Fruit fly (Drosophila melanogaster) whole organism, embryonic: ENCODE results near the gene CG5910.

Experiments
- Blimp-1 ChIP-seq: fragments of 200-800 bp; sonication (Bioruptor generic); optimal IDR thresholded peaks from 3 replicates; lab custom pipeline; 2018; ENCODE audit warnings: missing biosample characterization, missing genetic modification characterization, mild to moderate bottlenecking, moderate library complexity, missing genetic modification reagents
- CG1024 ChIP-seq: fragments of 200-800 bp; sonication (Bioruptor generic); IDR thresholded peaks from 2 replicates; pipeline ENCODE4 v1.3.6; 2022; ENCODE audit warnings: missing biosample characterization, missing genetic modification characterization
- CG10321 ChIP-seq: fragments of 200-800 bp; sonication (Bioruptor generic); IDR thresholded peaks from 2 replicates; pipeline ENCODE4 v1.3.6; 2022; ENCODE audit warnings: missing biosample characterization, missing genetic modification characterization
- CG11560 ChIP-seq: fragments of 200-800 bp; sonication (Bioruptor generic); IDR thresholded peaks from 3 replicates; pipeline ENCODE4 v1.3.6; 2022; ENCODE audit warnings: missing biosample characterization, missing genetic modification characterization
- CG14667 ChIP-seq: fragments of 200-800 bp; sonication (Bioruptor generic); IDR thresholded peaks from 2 replicates; pipeline ENCODE4 v1.3.6; 2022; ENCODE audit warnings: missing biosample characterization, missing genetic modification characterization
- CG15479 ChIP-seq: fragments of 200-800 bp; sonication (Bioruptor generic); optimal IDR thresholded peaks from 3 replicates; lab custom pipeline; 2019; ENCODE audit warnings: missing biosample characterization, mild to moderate bottlenecking, missing genetic modification characterization, moderate library complexity
- CG17328 ChIP-seq: fragments of 200-800 bp; sonication (Bioruptor generic); IDR thresholded peaks from 2 replicates; pipeline ENCODE4 v1.3.6; 2022; ENCODE audit warnings: missing biosample characterization, missing genetic modification characterization
- CG18011 ChIP-seq: fragments of 200-800 bp; sonication (Bioruptor generic); optimal IDR thresholded peaks from 2 replicates; lab custom pipeline; 2017; ENCODE audit warnings: missing biosample characterization, missing genetic modification characterization, mild to moderate bottlenecking, moderate library complexity, missing genotype
- CG2116 ChIP-seq: fragments of 200-800 bp; sonication (Bioruptor generic); optimal IDR thresholded peaks from 3 replicates; lab custom pipeline; 2018; ENCODE audit warnings: missing biosample characterization, mild to moderate bottlenecking, missing genetic modification characterization
- CG2875 ChIP-seq: fragments of 200-800 bp; sonication (Bioruptor generic); optimal IDR thresholded peaks from 2 replicates; lab custom pipeline; 2017; ENCODE audit warnings: missing biosample characterization, mild to moderate bottlenecking, missing genetic modification characterization, missing genetic modification reagents
- CG31365 ChIP-seq: fragments of 200-800 bp; sonication (Bioruptor generic); optimal IDR thresholded peaks from 2 replicates; lab custom pipeline; 2018; ENCODE audit warnings: missing biosample characterization, mild to moderate bottlenecking, missing genetic modification characterization
- CG34224 ChIP-seq: fragments of 200-800 bp; sonication (Bioruptor generic); IDR thresholded peaks from 3 replicates; pipeline ENCODE4 v1.3.6; 2022; ENCODE audit warnings: missing biosample characterization, missing genetic modification characterization; ENCODE audit not compliant: partially characterized antibody
- CG43689 ChIP-seq: fragments of 200-800 bp; sonication (Bioruptor generic); IDR thresholded peaks from 2 replicates; pipeline ENCODE4 v1.3.6; 2022; ENCODE audit warnings: missing biosample characterization, missing genetic modification characterization
- CG5245 ChIP-seq: fragments of 200-800 bp; sonication (Bioruptor generic); optimal IDR thresholded peaks from 3 replicates; lab custom pipeline; 2016; ENCODE audit warnings: missing biosample characterization, missing genetic modification characterization
- CG5953 ChIP-seq: fragments of 200-800 bp; sonication (Bioruptor generic); IDR thresholded peaks from 2 replicates; pipeline ENCODE4 v1.3.6; 2022; ENCODE audit warnings: missing biosample characterization, missing genetic modification characterization
- CG6854 ChIP-seq: fragments of 200-800 bp; sonication (Bioruptor generic); optimal IDR thresholded peaks from 3 replicates; lab custom pipeline; 2017; ENCODE audit warnings: missing biosample characterization, mild to moderate bottlenecking, missing genetic modification characterization
- CG7987 ChIP-seq: fragments of 200-800 bp; sonication (Bioruptor generic); optimal IDR thresholded peaks from 2 replicates; lab custom pipeline; 2018; ENCODE audit warnings: missing biosample characterization, mild to moderate bottlenecking, missing genetic modification characterization, moderate library complexity
- CG8359 ChIP-seq: fragments of 200-800 bp; sonication (Bioruptor generic); optimal IDR thresholded peaks from 2 replicates; lab custom pipeline; 2017; ENCODE audit warnings: missing biosample characterization, mild to moderate bottlenecking, missing genetic modification characterization, borderline replicate concordance
- CG9609 ChIP-seq: fragments of 200-800 bp; sonication (Bioruptor generic); optimal IDR thresholded peaks from 3 replicates; lab custom pipeline; 2016; ENCODE audit warnings: missing biosample characterization, missing genetic modification characterization
- CG9876 ChIP-seq: fragments of 200-800 bp; sonication (Bioruptor generic); optimal IDR thresholded peaks from 2 replicates; lab custom pipeline; 2016; ENCODE audit warnings: missing biosample characterization, missing genetic modification characterization
- CTCF ChIP-seq: fragments of 200-800 bp; sonication (Bioruptor generic); optimal IDR thresholded peaks from 2 replicates; lab custom pipeline; 2017; ENCODE audit warnings: missing biosample characterization, mild to moderate bottlenecking, missing genetic modification characterization, moderate library complexity
- D19A ChIP-seq: fragments of 200-800 bp; optimal IDR thresholded peaks from 3 replicates; lab custom pipeline; 2019; ENCODE audit warnings: missing biosample characterization, mild to moderate bottlenecking, missing genetic modification characterization, moderate library complexity
- Dfd ChIP-seq, 2 experiments: fragments of >200 bp; optimal IDR thresholded peaks; 2 replicates each; lab custom pipeline; 2017; ENCODE audit warnings: missing biosample characterization in 2 of 2, missing genetic modification characterization in 2 of 2
- Dip3 ChIP-seq: fragments of 200-800 bp; sonication (Bioruptor generic); optimal IDR thresholded peaks from 3 replicates; lab custom pipeline; 2016; ENCODE audit warnings: missing biosample characterization, missing genetic modification characterization
- Hmr ChIP-seq: fragments of 200-800 bp; sonication (Bioruptor generic); optimal IDR thresholded peaks from 3 replicates; lab custom pipeline; 2017; ENCODE audit warnings: mild to moderate bottlenecking, missing biosample characterization, missing genetic modification reagents, missing genetic modification characterization
- Kr ChIP-seq: fragments of 200-800 bp; sonication (Bioruptor generic); optimal IDR thresholded peaks from 2 replicates; lab custom pipeline; 2017; ENCODE audit warnings: missing biosample characterization, mild to moderate bottlenecking, missing genetic modification characterization
- MBD-R2 ChIP-seq: fragments of 200-800 bp; sonication (Bioruptor generic); IDR thresholded peaks from 2 replicates; pipeline ENCODE4 v1.3.6; 2022; ENCODE audit warnings: missing biosample characterization, missing genetic modification characterization
- Mes4 ChIP-seq: fragments of 200-800 bp; sonication (Bioruptor generic); optimal IDR thresholded peaks from 2 replicates; lab custom pipeline; 2016; ENCODE audit warnings: missing biosample characterization, missing genetic modification characterization
- NC2α ChIP-seq: fragments of 200-800 bp; sonication (Bioruptor generic); optimal IDR thresholded peaks from 2 replicates; lab custom pipeline; 2016; ENCODE audit warnings: missing biosample characterization, missing genetic modification characterization
- Neu2 ChIP-seq: fragments of 200-800 bp; sonication (Bioruptor generic); optimal IDR thresholded peaks from 3 replicates; lab custom pipeline; 2016; ENCODE audit warnings: missing biosample characterization, missing genetic modification characterization, borderline replicate concordance
- Oaz ChIP-seq: fragments of 200-800 bp; sonication (Bioruptor generic); IDR thresholded peaks from 2 replicates; pipeline ENCODE4 v1.3.6; 2022; ENCODE audit warnings: missing biosample characterization, missing genetic modification characterization
- Ravus ChIP-seq: fragments of 200-800 bp; sonication (Bioruptor generic); IDR thresholded peaks from 2 replicates; pipeline ENCODE4 v1.3.6; 2022; ENCODE audit warnings: missing biosample characterization, missing genetic modification characterization
- Ssrp ChIP-seq: fragments of 200-800 bp; sonication (Bioruptor generic); optimal IDR thresholded peaks from 2 replicates; lab custom pipeline; 2018; ENCODE audit warnings: missing biosample characterization, mild to moderate bottlenecking, missing genetic modification characterization, moderate library complexity
- bbx ChIP-seq: fragments of 200-800 bp; sonication (Bioruptor generic); IDR thresholded peaks from 2 replicates; pipeline ENCODE4 v1.3.6; 2022; ENCODE audit warnings: missing biosample characterization, missing genetic modification characterization; ENCODE audit not compliant: partially characterized antibody
- cg ChIP-seq: fragments of 200-800 bp; sonication (Bioruptor generic); optimal IDR thresholded peaks from 3 replicates; lab custom pipeline; 2019; ENCODE audit warnings: missing biosample characterization, mild to moderate bottlenecking, missing genetic modification characterization, moderate library complexity
- gcm ChIP-seq: fragments of 200-800 bp; sonication (Bioruptor generic); optimal IDR thresholded peaks from 2 replicates; lab custom pipeline; 2019; ENCODE audit warnings: missing biosample characterization, mild to moderate bottlenecking, missing genetic modification characterization, moderate library complexity
- gro ChIP-seq: fragments of 200-800 bp; sonication (Bioruptor generic); optimal IDR thresholded peaks from 2 replicates; lab custom pipeline; 2016; ENCODE audit warnings: missing biosample characterization, missing genetic modification characterization
- ham ChIP-seq: fragments of 200-800 bp; sonication (Bioruptor generic); IDR thresholded peaks from 2 replicates; pipeline ENCODE4 v1.3.6; 2022; ENCODE audit warnings: missing biosample characterization, missing genetic modification characterization
- her ChIP-seq: fragments of 200-800 bp; sonication (Bioruptor generic); optimal IDR thresholded peaks from 2 replicates; lab custom pipeline; 2016; ENCODE audit warnings: missing biosample characterization, missing genetic modification characterization
- jumu ChIP-seq: fragments of 200-800 bp; sonication (Bioruptor generic); optimal IDR thresholded peaks from 3 replicates; lab custom pipeline; 2016; ENCODE audit warnings: missing biosample characterization, missing genetic modification characterization
- klu ChIP-seq: fragments of 200-800 bp; sonication (Bioruptor generic); IDR thresholded peaks from 2 replicates; pipeline ENCODE4 v1.3.6; 2022; ENCODE audit warnings: missing biosample characterization, missing genetic modification characterization
- odd ChIP-seq: fragments of 200-800 bp; sonication (Bioruptor generic); optimal IDR thresholded peaks from 2 replicates; lab custom pipeline; 2017; ENCODE audit warnings: missing biosample characterization, mild to moderate bottlenecking, missing genetic modification characterization
- pfk ChIP-seq: fragments of 200-800 bp; sonication (Bioruptor generic); optimal IDR thresholded peaks from 2 replicates; lab custom pipeline; 2018; ENCODE audit warnings: missing biosample characterization, mild to moderate bottlenecking, missing genetic modification characterization, moderate library complexity
- phol ChIP-seq: fragments of 200-800 bp; sonication (Bioruptor generic); optimal IDR thresholded peaks from 3 replicates; lab custom pipeline; 2018; ENCODE audit warnings: missing biosample characterization, mild to moderate bottlenecking, missing genetic modification characterization, moderate library complexity
- run ChIP-seq: fragments of 200-800 bp; sonication (Bioruptor generic); optimal IDR thresholded peaks from 3 replicates; lab custom pipeline; 2018; ENCODE audit warnings: missing biosample characterization, mild to moderate bottlenecking, missing genetic modification characterization
- stwl ChIP-seq: fragments of 200-800 bp; sonication (Bioruptor generic); optimal IDR thresholded peaks from 3 replicates; lab custom pipeline; 2018; ENCODE audit warnings: missing biosample characterization, mild to moderate bottlenecking, missing genetic modification characterization, moderate library complexity
- ttk ChIP-seq: fragments of 200-800 bp; sonication (Bioruptor generic); IDR thresholded peaks from 2 replicates; pipeline ENCODE4 v2.1.2; 2022; ENCODE audit warnings: missing biosample characterization, missing genetic modification characterization
- vfl ChIP-seq: fragments of 200-800 bp; sonication (Bioruptor generic); optimal IDR thresholded peaks from 2 replicates; lab custom pipeline; 2016; ENCODE audit warnings: missing biosample characterization, missing genetic modification characterization
- wor ChIP-seq: fragments of 200-800 bp; sonication (Bioruptor generic); IDR thresholded peaks from 2 replicates; pipeline ENCODE4 v1.3.6; 2022; ENCODE audit warnings: missing biosample characterization, missing genetic modification characterization

The CG5910 gene

dm6 chr3L:20493417-20494261, 51.4 kb downstream of the CG5910 start (continued):
- TF ChIP-seq bbx (GFP tag; lab: Robert Waterston, UW), result no peak
- TF ChIP-seq CG10321, result peak; percentile 37; the same call in 1 of the 2 replicates
- TF ChIP-seq CG15479 (GFP tag; lab: Kevin White, UChicago), result peak; percentile 69
- TF ChIP-seq CG1024 (GFP tag; lab: Robert Waterston, UW), result no peak
- peak; percentile 52 for TF ChIP-seq gcm (GFP tag; lab: Kevin White, UChicago)
- TF ChIP-seq Mes4 (GFP tag; lab: Kevin White, UChicago), result no peak
- peak; percentile 10 for TF ChIP-seq CG18011 (GFP tag; lab: Kevin White, UChicago)
- no peak for TF ChIP-seq stwl (tag; lab: Kevin White, UChicago)
- peak; percentile 56 for TF ChIP-seq Ssrp (tag; lab: Kevin White, UChicago)
- peak; percentile 47 for TF ChIP-seq Oaz
- TF ChIP-seq her, result peak; percentile 32
- TF ChIP-seq cg (GFP tag; lab: Kevin White, UChicago), result peak; percentile 29
- peak; percentile 99 for TF ChIP-seq D19A
- peak; percentile 42 for TF ChIP-seq Blimp-1
- TF ChIP-seq CG9609 (GFP tag; lab: Kevin White, UChicago), result peak; percentile 19
- no peak for TF ChIP-seq Ravus (GFP tag; lab: Robert Waterston, UW)
- peak; percentile 40 for TF ChIP-seq CTCF (GFP tag; lab: Kevin White, UChicago)
- peak; percentile 15 for TF ChIP-seq CG2116 (GFP tag; lab: Kevin White, UChicago)
- TF ChIP-seq MBD-R2 (GFP tag; lab: Robert Waterston, UW), result peak; percentile 7; the same call in 1 of the 2 replicates
- TF ChIP-seq CG2875 (GFP tag; lab: Kevin White, UChicago), result no peak
- TF ChIP-seq run, result peak; percentile 57
- TF ChIP-seq ttk, result peak; percentile 72; the same call in 1 of the 2 replicates
- peak; percentile 41 for TF ChIP-seq vfl
- peak; percentile 85 for TF ChIP-seq Hmr (GFP tag; lab: Kevin White, UChicago)
- TF ChIP-seq CG11560, result no peak
- TF ChIP-seq CG31365 (tag; lab: Kevin White, UChicago), result peak; percentile 0
- TF ChIP-seq Dfd (GFP tag; optimal IDR thresholded peaks at IDR 0.05; lab: Kevin White, UChicago), result no peak
- peak; percentile 36; the same call in 1 of the 2 replicates for TF ChIP-seq CG5953 (GFP tag; lab: Robert Waterston, UW)
- TF ChIP-seq jumu (GFP tag; lab: Kevin White, UChicago), result no peak
- peak; percentile 74 for TF ChIP-seq CG17328 (GFP tag; lab: Robert Waterston, UW)
- no peak for TF ChIP-seq CG9876 (GFP tag; lab: Kevin White, UChicago)
- peak; percentile 18 for TF ChIP-seq CG5245 (GFP tag; lab: Kevin White, UChicago)
- TF ChIP-seq phol, result peak; percentile 68
- TF ChIP-seq NC2α (GFP tag; lab: Kevin White, UChicago), result no peak
- TF ChIP-seq CG34224 (GFP tag; lab: Robert Waterston, UW), result no peak
- TF ChIP-seq CG7987 (GFP tag; lab: Kevin White, UChicago), result no peak
- no peak for TF ChIP-seq Neu2 (GFP tag; lab: Kevin White, UChicago)
- TF ChIP-seq ham (GFP tag; lab: Robert Waterston, UW), result no peak
- no peak; the same call in 1 of the 2 replicates for TF ChIP-seq CG14667 (GFP tag; lab: Robert Waterston, UW)
- peak; percentile 29; the same call in 1 of the 2 replicates for TF ChIP-seq klu (GFP tag; lab: Robert Waterston, UW)
- TF ChIP-seq CG43689 (GFP tag; lab: Robert Waterston, UW), result peak; percentile 59
- TF ChIP-seq gro, result peak; percentile 67
- TF ChIP-seq pfk, result peak; percentile 11
- peak; percentile 54 for TF ChIP-seq CG6854 (GFP tag; lab: Kevin White, UChicago)
- no peak for TF ChIP-seq CG8359 (GFP tag; lab: Kevin White, UChicago)
- peak; percentile 67 for TF ChIP-seq Dip3 (GFP tag; lab: Kevin White, UChicago)
- peak; percentile 27 for TF ChIP-seq odd (GFP tag; lab: Kevin White, UChicago)
- no peak for TF ChIP-seq Kr (GFP tag; lab: Kevin White, UChicago)
- peak; percentile 58 for TF ChIP-seq wor (GFP tag; lab: Robert Waterston, UW)
